Fruit fly (Drosophila melanogaster) S2 (cell line): ENCODE data around the gene CG11756.

ENCODE experiments used
- CG8478 ChIP-seq: fragments of >200 bp; optimal IDR thresholded peaks from 2 replicates; lab custom pipeline; 2018
- CTCF ChIP-seq, 2 experiments: fragments of >200 bp; optimal IDR thresholded peaks; 2 replicates each; lab custom pipeline; 2018

dm6 chrX:11385498-11385897 is 37.6 kb downstream of the CG11756 start:
- no peak for TF ChIP-seq CG8478 (lab: Kevin White, UChicago)
- TF ChIP-seq CTCF (optimal IDR thresholded peaks at IDR 0.05; lab: Kevin White, UChicago) = no peak
